Fruit fly (Drosophila melanogaster) whole organism, embryonic: ENCODE data around the gene Klp64D.

Experiments
- Atf3 ChIP-seq: fragments of 200-800 bp; sonication (Bioruptor generic); optimal IDR thresholded peaks from 3 replicates; lab custom pipeline; 2016; ENCODE audit warnings: missing biosample characterization, missing genetic modification characterization
- CG12071 ChIP-seq: fragments of 200-800 bp; sonication (Bioruptor generic); optimal IDR thresholded peaks from 3 replicates; lab custom pipeline; 2018; ENCODE audit warnings: missing biosample characterization, mild to moderate bottlenecking, missing genetic modification characterization
- CG12769 ChIP-seq: fragments of 200-800 bp; sonication (Bioruptor generic); optimal IDR thresholded peaks from 2 replicates; lab custom pipeline; 2019; ENCODE audit warnings: missing biosample characterization, mild to moderate bottlenecking, missing genetic modification characterization, moderate library complexity
- CG13624 ChIP-seq: fragments of 200-800 bp; sonication (Bioruptor generic); optimal IDR thresholded peaks from 2 replicates; lab custom pipeline; 2016; ENCODE audit warnings: missing biosample characterization, missing genetic modification characterization
- CG14050 ChIP-seq: fragments of 200-800 bp; sonication (Bioruptor generic); IDR thresholded peaks from 3 replicates; pipeline ENCODE4 v1.3.6; 2022; ENCODE audit warnings: missing biosample characterization, missing genetic modification characterization
- CG1529 ChIP-seq: fragments of 200-800 bp; sonication (Bioruptor generic); optimal IDR thresholded peaks from 3 replicates; lab custom pipeline; 2018; ENCODE audit warnings: missing biosample characterization, missing genetic modification characterization
- CG15479 ChIP-seq: fragments of 200-800 bp; sonication (Bioruptor generic); optimal IDR thresholded peaks from 3 replicates; lab custom pipeline; 2019; ENCODE audit warnings: missing biosample characterization, mild to moderate bottlenecking, missing genetic modification characterization, moderate library complexity
- CG15514 ChIP-seq: fragments of 200-800 bp; sonication (Bioruptor generic); optimal IDR thresholded peaks from 3 replicates; lab custom pipeline; 2017; ENCODE audit warnings: missing biosample characterization, missing genetic modification characterization, mild to moderate bottlenecking, moderate library complexity, missing genetic modification reagents
- CG18476 ChIP-seq: fragments of 200-800 bp; sonication (Bioruptor generic); optimal IDR thresholded peaks from 2 replicates; lab custom pipeline; 2016; ENCODE audit warnings: missing biosample characterization, mild to moderate bottlenecking, missing genetic modification characterization
- CG30020 ChIP-seq: fragments of 200-800 bp; optimal IDR thresholded peaks from 2 replicates; lab custom pipeline; 2019; ENCODE audit warnings: missing biosample characterization, mild to moderate bottlenecking, missing genetic modification characterization, moderate library complexity
- CG43689 ChIP-seq: fragments of 200-800 bp; sonication (Bioruptor generic); IDR thresholded peaks from 2 replicates; pipeline ENCODE4 v1.3.6; 2022; ENCODE audit warnings: missing biosample characterization, missing genetic modification characterization
- CG4820 ChIP-seq: fragments of 200-800 bp; sonication (Bioruptor generic); optimal IDR thresholded peaks from 3 replicates; lab custom pipeline; 2016; ENCODE audit warnings: missing biosample characterization, missing genetic modification characterization
- CG6654 ChIP-seq: fragments of 200-800 bp; sonication (Bioruptor generic); optimal IDR thresholded peaks from 2 replicates; lab custom pipeline; 2017; ENCODE audit warnings: missing biosample characterization, mild to moderate bottlenecking, missing genetic modification characterization
- CG6791 ChIP-seq: fragments of 200-800 bp; sonication (Bioruptor generic); IDR thresholded peaks from 3 replicates; pipeline ENCODE4 v1.3.6; 2022; ENCODE audit warnings: missing biosample characterization, missing genetic modification characterization; ENCODE audit not compliant: partially characterized antibody
- CG7271 ChIP-seq: fragments of 200-800 bp; sonication (Bioruptor generic); optimal IDR thresholded peaks from 2 replicates; lab custom pipeline; 2018; ENCODE audit warnings: missing biosample characterization, mild to moderate bottlenecking, missing genetic modification characterization, moderate library complexity
- CG7372 ChIP-seq: fragments of 200-800 bp; sonication (Bioruptor generic); IDR thresholded peaks from 2 replicates; pipeline ENCODE4 v1.3.6; 2022; ENCODE audit warnings: missing biosample characterization, missing genetic modification characterization
- CG8359 ChIP-seq: fragments of 200-800 bp; sonication (Bioruptor generic); optimal IDR thresholded peaks from 2 replicates; lab custom pipeline; 2017; ENCODE audit warnings: missing biosample characterization, mild to moderate bottlenecking, missing genetic modification characterization, borderline replicate concordance
- CG9797 ChIP-seq: fragments of 200-800 bp; sonication (Bioruptor generic); optimal IDR thresholded peaks from 3 replicates; lab custom pipeline; 2018; ENCODE audit warnings: missing biosample characterization, mild to moderate bottlenecking, missing genetic modification characterization
- CrebB ChIP-seq: fragments of 200-800 bp; sonication (Bioruptor generic); optimal IDR thresholded peaks from 3 replicates; lab custom pipeline; 2018; ENCODE audit warnings: missing biosample characterization, mild to moderate bottlenecking, missing genetic modification characterization
- Dll ChIP-seq: fragments of 200-800 bp; sonication (Bioruptor generic); IDR thresholded peaks from 4 replicates; pipeline ENCODE4 v1.3.6; 2022; ENCODE audit warnings: missing biosample characterization, missing genetic modification characterization; ENCODE audit not compliant: partially characterized antibody
- E2f1 ChIP-seq: fragments of 200-800 bp; sonication (Bioruptor generic); IDR thresholded peaks from 2 replicates; pipeline ENCODE4 v1.3.6; 2022; ENCODE audit warnings: missing biosample characterization, missing genetic modification characterization
- E2f2 ChIP-seq: fragments of 200-800 bp; sonication (Bioruptor generic); IDR thresholded peaks from 2 replicates; pipeline ENCODE4 v1.3.6; 2022; ENCODE audit warnings: missing biosample characterization, missing genetic modification characterization
- Elba2 ChIP-seq: fragments of 200-800 bp; sonication (Bioruptor generic); optimal IDR thresholded peaks from 3 replicates; lab custom pipeline; 2016; ENCODE audit warnings: missing biosample characterization, missing genetic modification characterization
- Hmx ChIP-seq: fragments of 200-800 bp; sonication (Bioruptor generic); optimal IDR thresholded peaks from 2 replicates; lab custom pipeline; 2016; ENCODE audit warnings: missing biosample characterization, missing genetic modification characterization
- Hr51 ChIP-seq, 2 experiments: fragments of 200-800 bp; sonication (Bioruptor generic); optimal IDR thresholded peaks; 2 replicates in 1 of 2; 3 replicates in 1 of 2; lab custom pipeline; 2016 to 2018; ENCODE audit warnings: missing biosample characterization in 2 of 2, missing genetic modification characterization in 2 of 2, mild to moderate bottlenecking in 1 of 2, moderate library complexity in 1 of 2
- Jarid2 ChIP-seq: fragments of 200-800 bp; sonication (Bioruptor generic); optimal IDR thresholded peaks from 3 replicates; lab custom pipeline; 2017; ENCODE audit warnings: mild to moderate bottlenecking, missing biosample characterization, missing genetic modification reagents, missing genetic modification characterization
- Max ChIP-seq: fragments of 200-800 bp; sonication (Bioruptor generic); optimal IDR thresholded peaks from 2 replicates; lab custom pipeline; 2016; ENCODE audit warnings: missing biosample characterization, mild to moderate bottlenecking, missing genetic modification characterization
- Med ChIP-seq: fragments of 200-800 bp; sonication (Bioruptor generic); peaks from one replicate; lab custom pipeline; 2016; ENCODE audit warnings: missing biosample characterization, missing genetic modification characterization, mild to moderate bottlenecking, inconsistent platforms, moderate library complexity
- Six4 ChIP-seq: fragments of 200-800 bp; sonication (Bioruptor generic); optimal IDR thresholded peaks from 2 replicates; lab custom pipeline; 2016; ENCODE audit warnings: missing biosample characterization, missing genetic modification characterization
- Sox100B ChIP-seq: fragments of 200-800 bp; sonication (Bioruptor generic); optimal IDR thresholded peaks from 3 replicates; lab custom pipeline; 2018; ENCODE audit warnings: missing biosample characterization, mild to moderate bottlenecking, missing genetic modification characterization
- Sox102F ChIP-seq: fragments of 200-800 bp; sonication (Bioruptor generic); optimal IDR thresholded peaks from 2 replicates; lab custom pipeline; 2018; ENCODE audit warnings: missing biosample characterization, mild to moderate bottlenecking, missing genetic modification characterization, moderate library complexity
- Stat92E ChIP-seq, 3 experiments: fragments of >200 bp in 2 of 3; fragments of 200-800 bp in 1 of 3; sonication (Bioruptor generic) in 1 of 3; optimal IDR thresholded peaks; 2 replicates each; lab custom pipeline; 2017 to 2019; ENCODE audit warnings: missing biosample characterization in 3 of 3, missing genetic modification characterization in 3 of 3, mild to moderate bottlenecking in 1 of 3, moderate library complexity in 1 of 3
- Vsx1 ChIP-seq: fragments of 200-800 bp; sonication (Bioruptor generic); optimal IDR thresholded peaks from 2 replicates; lab custom pipeline; 2017; ENCODE audit warnings: missing biosample characterization, mild to moderate bottlenecking, missing genetic modification characterization, missing genetic modification reagents
- ac ChIP-seq: fragments of 200-800 bp; sonication (Bioruptor generic); optimal IDR thresholded peaks from 3 replicates; lab custom pipeline; 2017; ENCODE audit warnings: missing biosample characterization, mild to moderate bottlenecking, missing genetic modification characterization
- al ChIP-seq: fragments of 200-800 bp; sonication (Bioruptor generic); IDR thresholded peaks from 2 replicates; pipeline ENCODE4 v1.3.6; 2022; ENCODE audit warnings: missing biosample characterization, missing genetic modification characterization
- amos ChIP-seq: fragments of 200-800 bp; sonication (Bioruptor generic); IDR thresholded peaks from 2 replicates; pipeline ENCODE4 v1.3.6; 2022; ENCODE audit warnings: missing biosample characterization, missing genetic modification characterization; ENCODE audit not compliant: partially characterized antibody
- ase ChIP-seq: fragments of 200-800 bp; sonication (Bioruptor generic); IDR thresholded peaks from 3 replicates; pipeline ENCODE4 v1.3.6; 2022; ENCODE audit warnings: missing biosample characterization, missing genetic modification characterization
- br ChIP-seq: fragments of >200 bp; optimal IDR thresholded peaks from 2 replicates; lab custom pipeline; 2017
- chif ChIP-seq, 2 experiments: fragments of 200-800 bp; sonication (Bioruptor generic); optimal IDR thresholded peaks; 3 replicates each; lab custom pipeline; 2016; ENCODE audit warnings: missing biosample characterization in 2 of 2, missing genetic modification characterization in 2 of 2
- chm ChIP-seq: fragments of 200-800 bp; sonication (Bioruptor generic); IDR thresholded peaks from 2 replicates; pipeline ENCODE4 v1.3.6; 2022; ENCODE audit warnings: missing biosample characterization, missing genetic modification characterization
- ind ChIP-seq: fragments of 200-800 bp; sonication (Bioruptor generic); optimal IDR thresholded peaks from 3 replicates; lab custom pipeline; 2016; ENCODE audit warnings: missing biosample characterization, missing genetic modification characterization
- nmo ChIP-seq: fragments of 200-800 bp; sonication (Bioruptor generic); optimal IDR thresholded peaks from 2 replicates; lab custom pipeline; 2018; ENCODE audit warnings: missing biosample characterization, mild to moderate bottlenecking, missing genetic modification characterization, moderate library complexity
- peb ChIP-seq: fragments of 200-800 bp; sonication (Bioruptor generic); IDR thresholded peaks from 2 replicates; pipeline ENCODE4 v1.3.6; 2022; ENCODE audit warnings: missing biosample characterization, missing genetic modification characterization
- pros ChIP-seq: fragments of 200-800 bp; sonication (Bioruptor generic); optimal IDR thresholded peaks from 3 replicates; lab custom pipeline; 2019; ENCODE audit warnings: missing biosample characterization, mild to moderate bottlenecking, missing genetic modification characterization, moderate library complexity
- sd ChIP-seq: fragments of 200-800 bp; sonication (Bioruptor generic); optimal IDR thresholded peaks from 3 replicates; lab custom pipeline; 2018; ENCODE audit warnings: missing biosample characterization, mild to moderate bottlenecking, missing genetic modification characterization, moderate library complexity
- sima ChIP-seq: fragments of 200-800 bp; sonication (Bioruptor generic); optimal IDR thresholded peaks from 2 replicates; lab custom pipeline; 2016; ENCODE audit warnings: missing biosample characterization, missing genetic modification characterization
- sisA ChIP-seq: fragments of 200-800 bp; sonication (Bioruptor generic); IDR thresholded peaks from 2 replicates; pipeline ENCODE4 v1.3.6; 2022; ENCODE audit warnings: missing biosample characterization, missing genetic modification characterization
- tna ChIP-seq: fragments of 200-800 bp; sonication (Bioruptor generic); IDR thresholded peaks from 2 replicates; pipeline ENCODE4 v1.3.6; 2022; ENCODE audit warnings: missing biosample characterization, missing genetic modification characterization; ENCODE audit not compliant: partially characterized antibody
- wek ChIP-seq: fragments of 200-800 bp; sonication (Bioruptor generic); optimal IDR thresholded peaks from 3 replicates; lab custom pipeline; 2018; ENCODE audit warnings: missing biosample characterization, mild to moderate bottlenecking, missing genetic modification characterization, moderate library complexity

Klp64D gene

dm6 chr3L:5359208-5360003 is at the start of gene Klp64D (continued):
- no peak for TF ChIP-seq ac (GFP tag; lab: Kevin White, UChicago)
- TF ChIP-seq Vsx1 (GFP tag; lab: Kevin White, UChicago), result no peak
- peak; percentile 19 for TF ChIP-seq Sox100B (GFP tag; lab: Kevin White, UChicago)
- peak; percentile 14 for TF ChIP-seq ind (GFP tag; lab: Kevin White, UChicago)
- no peak for TF ChIP-seq Six4 (GFP tag; lab: Kevin White, UChicago)
- no peak for TF ChIP-seq Elba2 (GFP tag; lab: Kevin White, UChicago)
- TF ChIP-seq Hmx (GFP tag; lab: Kevin White, UChicago), result no peak
- TF ChIP-seq CG9797 (GFP tag; lab: Kevin White, UChicago), result no peak
- peak in 1 of 2 experiments; percentile 41 for TF ChIP-seq Hr51 (GFP tag; optimal IDR thresholded peaks at IDR 0.05; lab: Kevin White, UChicago)
- TF ChIP-seq br (lab: Kevin White, UChicago), result no peak
- TF ChIP-seq CG4820 (GFP tag; lab: Kevin White, UChicago), result no peak
- no peak for TF ChIP-seq CG12071 (GFP tag; lab: Kevin White, UChicago)
- TF ChIP-seq Stat92E (GFP tag; optimal IDR thresholded peaks at IDR 0.05; lab: Kevin White, UChicago), result no peak
- TF ChIP-seq tna (GFP tag; lab: Robert Waterston, UW), result no peak
- no peak for TF ChIP-seq pros (GFP tag; lab: Kevin White, UChicago)
- TF ChIP-seq nmo (GFP tag; lab: Kevin White, UChicago), result peak; percentile 7
- TF ChIP-seq CG13624 (GFP tag; lab: Kevin White, UChicago), result no peak
- TF ChIP-seq CG14050 (GFP tag; lab: Robert Waterston, UW), result no peak
- no peak for TF ChIP-seq CG15479 (GFP tag; lab: Kevin White, UChicago)
- no peak for TF ChIP-seq Max (GFP tag; lab: Kevin White, UChicago)
- TF ChIP-seq CG18476 (GFP tag; lab: Kevin White, UChicago), result no peak
- no peak for TF ChIP-seq CG7271 (tag; lab: Kevin White, UChicago)
- TF ChIP-seq CG43689, result no peak
- no peak for TF ChIP-seq CG8359
- peak; percentile 19 for TF ChIP-seq Sox102F (GFP tag; lab: Kevin White, UChicago)
- peak; percentile 23; the same call in 1 of the 2 replicates for TF ChIP-seq amos
- no peak for TF ChIP-seq CG6791 (GFP tag; lab: Robert Waterston, UW)
- no peak for TF ChIP-seq al (GFP tag; lab: Robert Waterston, UW)
- no peak for TF ChIP-seq sima (GFP tag; lab: Kevin White, UChicago)
- TF ChIP-seq CG15514 (GFP tag; lab: Kevin White, UChicago), result peak; percentile 51
- TF ChIP-seq Dll (GFP tag; lab: Robert Waterston, UW), result peak; percentile 55; the same call in 3 of the 4 replicates
- TF ChIP-seq CG12769 (tag; lab: Kevin White, UChicago), result no peak
- no peak for TF ChIP-seq CG1529 (GFP tag; lab: Kevin White, UChicago)
- no peak for TF ChIP-seq ase (GFP tag; lab: Robert Waterston, UW)
- TF ChIP-seq sisA (GFP tag; lab: Robert Waterston, UW), result no peak
- no peak for TF ChIP-seq chm
- TF ChIP-seq CG7372 (GFP tag; lab: Robert Waterston, UW), result no peak
- no peak for TF ChIP-seq CrebB (tag; lab: Kevin White, UChicago)
- 0 out of 2 replicates have a peak, but pooled peaks have one; percentile 25 for TF ChIP-seq E2f1 (GFP tag; lab: Robert Waterston, UW)
- no peak for TF ChIP-seq wek (GFP tag; lab: Kevin White, UChicago)
- no peak for TF ChIP-seq Jarid2 (GFP tag; lab: Kevin White, UChicago)
- TF ChIP-seq peb (GFP tag; lab: Robert Waterston, UW), result no peak
- TF ChIP-seq CG6654, result no peak
- TF ChIP-seq Med (GFP tag; lab: Kevin White, UChicago), result peak; percentile 70
- TF ChIP-seq chif (GFP tag; optimal IDR thresholded peaks at IDR 0.05; lab: Kevin White, UChicago), result no peak
- TF ChIP-seq E2f2 (GFP tag; lab: Robert Waterston, UW), result no peak
- TF ChIP-seq Atf3 (GFP tag; lab: Kevin White, UChicago), result no peak
- TF ChIP-seq sd (tag; lab: Kevin White, UChicago), result no peak
- TF ChIP-seq CG30020 (tag; lab: Kevin White, UChicago), result peak; percentile 26
